Fruit fly (Drosophila melanogaster) whole organism, embryonic: ENCODE data around the gene Cby.

Source experiments
- Atf6 ChIP-seq: fragments of 200-800 bp; sonication (Bioruptor generic); IDR thresholded peaks from 2 replicates; pipeline ENCODE4 v1.3.6; 2022; ENCODE audit warnings: missing biosample characterization, missing genetic modification characterization
- Awh ChIP-seq: fragments of 200-800 bp; sonication (Bioruptor generic); IDR thresholded peaks from 2 replicates; pipeline ENCODE4, ENCODE4 v1.3.6; 2022; ENCODE audit warnings: missing biosample characterization, missing genetic modification characterization
- CG10274 ChIP-seq: fragments of 200-800 bp; sonication (Bioruptor generic); optimal IDR thresholded peaks from 3 replicates; lab custom pipeline; 2017; ENCODE audit warnings: missing biosample characterization, mild to moderate bottlenecking, missing genetic modification characterization
- CG11247 ChIP-seq: fragments of 200-800 bp; sonication (Bioruptor generic); IDR thresholded peaks from 2 replicates; pipeline ENCODE4 v1.3.6; 2022; ENCODE audit warnings: missing biosample characterization, missing genetic modification characterization
- CG11456 ChIP-seq: fragments of 200-800 bp; sonication (Bioruptor generic); IDR thresholded peaks from 3 replicates; pipeline ENCODE4 v1.3.6; 2022; ENCODE audit warnings: missing biosample characterization, missing genetic modification characterization
- CG11560 ChIP-seq: fragments of 200-800 bp; sonication (Bioruptor generic); IDR thresholded peaks from 3 replicates; pipeline ENCODE4 v1.3.6; 2022; ENCODE audit warnings: missing biosample characterization, missing genetic modification characterization
- CG11696 ChIP-seq: fragments of 200-800 bp; sonication (Bioruptor generic); IDR thresholded peaks from 2 replicates; pipeline ENCODE4 v1.3.6; 2022; ENCODE audit warnings: missing biosample characterization, missing genetic modification characterization
- CG12299 ChIP-seq: fragments of 200-800 bp; sonication (Bioruptor generic); optimal IDR thresholded peaks from 2 replicates; lab custom pipeline; 2018; ENCODE audit warnings: missing biosample characterization, mild to moderate bottlenecking, missing genetic modification characterization
- CG13287 ChIP-seq: fragments of 200-800 bp; sonication (Bioruptor generic); IDR thresholded peaks from 2 replicates; pipeline ENCODE4 v1.3.6; 2022; ENCODE audit warnings: missing biosample characterization, missing genetic modification characterization; ENCODE audit not compliant: partially characterized antibody
- CG14014 ChIP-seq: fragments of 200-800 bp; sonication (Bioruptor generic); IDR thresholded peaks from 2 replicates; pipeline ENCODE4 v1.3.6; 2022; ENCODE audit warnings: missing biosample characterization, missing genetic modification characterization
- CG16813 ChIP-seq: fragments of 200-800 bp; sonication (Bioruptor generic); IDR thresholded peaks from 3 replicates; pipeline ENCODE4 v1.3.6; 2022; ENCODE audit warnings: missing biosample characterization, missing genetic modification characterization; ENCODE audit not compliant: partially characterized antibody
- CG17385 ChIP-seq: fragments of 200-800 bp; sonication (Bioruptor generic); optimal IDR thresholded peaks from 3 replicates; lab custom pipeline; 2018; ENCODE audit warnings: missing biosample characterization, mild to moderate bottlenecking, missing genetic modification characterization
- CG1832 ChIP-seq: fragments of 200-800 bp; sonication (Bioruptor generic); optimal IDR thresholded peaks from 2 replicates; lab custom pipeline; 2017; ENCODE audit warnings: missing biosample characterization, mild to moderate bottlenecking, missing genetic modification characterization, inconsistent platforms
- CG30431 ChIP-seq: fragments of 200-800 bp; sonication (Bioruptor generic); optimal IDR thresholded peaks from 2 replicates; lab custom pipeline; 2017; ENCODE audit warnings: missing biosample characterization, missing genetic modification characterization
- CG32767 ChIP-seq: fragments of 200-800 bp; sonication (Bioruptor generic); IDR thresholded peaks from 2 replicates; pipeline ENCODE4 v1.3.6; 2022; ENCODE audit warnings: missing biosample characterization, missing genetic modification characterization
- CG34224 ChIP-seq: fragments of 200-800 bp; sonication (Bioruptor generic); IDR thresholded peaks from 3 replicates; pipeline ENCODE4 v1.3.6; 2022; ENCODE audit warnings: missing biosample characterization, missing genetic modification characterization; ENCODE audit not compliant: partially characterized antibody
- CG4404 ChIP-seq: fragments of 200-800 bp; sonication (Bioruptor generic); IDR thresholded peaks from 2 replicates; pipeline ENCODE4 v1.3.6; 2022; ENCODE audit warnings: missing biosample characterization, missing genetic modification characterization
- CG7372 ChIP-seq: fragments of 200-800 bp; sonication (Bioruptor generic); IDR thresholded peaks from 2 replicates; pipeline ENCODE4 v1.3.6; 2022; ENCODE audit warnings: missing biosample characterization, missing genetic modification characterization
- CG9609 ChIP-seq: fragments of 200-800 bp; sonication (Bioruptor generic); optimal IDR thresholded peaks from 3 replicates; lab custom pipeline; 2016; ENCODE audit warnings: missing biosample characterization, missing genetic modification characterization
- CG9727 ChIP-seq: fragments of 200-800 bp; sonication (Bioruptor generic); optimal IDR thresholded peaks from 3 replicates; lab custom pipeline; 2017; ENCODE audit warnings: missing biosample characterization, mild to moderate bottlenecking, missing genetic modification characterization
- CG9797 ChIP-seq: fragments of 200-800 bp; sonication (Bioruptor generic); optimal IDR thresholded peaks from 3 replicates; lab custom pipeline; 2018; ENCODE audit warnings: missing biosample characterization, mild to moderate bottlenecking, missing genetic modification characterization
- CG9932 ChIP-seq: fragments of 200-800 bp; sonication (Bioruptor generic); IDR thresholded peaks from 2 replicates; pipeline ENCODE4 v1.3.6; 2022; ENCODE audit warnings: missing biosample characterization, missing genetic modification characterization
- CkIIα-i1 ChIP-seq: fragments of 200-800 bp; sonication (Bioruptor generic); IDR thresholded peaks from 2 replicates; pipeline ENCODE4 v1.3.6; 2022; ENCODE audit warnings: missing biosample characterization, missing genetic modification characterization
- Doc3 ChIP-seq: fragments of 200-800 bp; sonication (Bioruptor generic); IDR thresholded peaks from 3 replicates; pipeline ENCODE4 v1.3.6; 2022; ENCODE audit warnings: missing biosample characterization, missing genetic modification characterization; ENCODE audit not compliant: partially characterized antibody
- HLH54F ChIP-seq: fragments of 200-800 bp; sonication (Bioruptor generic); optimal IDR thresholded peaks from 3 replicates; lab custom pipeline; 2016; ENCODE audit warnings: missing biosample characterization, missing genetic modification characterization
- Hmr ChIP-seq: fragments of 200-800 bp; sonication (Bioruptor generic); optimal IDR thresholded peaks from 3 replicates; lab custom pipeline; 2017; ENCODE audit warnings: mild to moderate bottlenecking, missing biosample characterization, missing genetic modification reagents, missing genetic modification characterization
- MBD-R2 ChIP-seq: fragments of 200-800 bp; sonication (Bioruptor generic); IDR thresholded peaks from 2 replicates; pipeline ENCODE4 v1.3.6; 2022; ENCODE audit warnings: missing biosample characterization, missing genetic modification characterization
- Nf-YB ChIP-seq: fragments of 200-800 bp; sonication (Bioruptor generic); optimal IDR thresholded peaks from 3 replicates; lab custom pipeline; 2019; ENCODE audit warnings: missing biosample characterization, mild to moderate bottlenecking, missing genetic modification characterization, moderate library complexity
- Oaz ChIP-seq: fragments of 200-800 bp; sonication (Bioruptor generic); IDR thresholded peaks from 2 replicates; pipeline ENCODE4 v1.3.6; 2022; ENCODE audit warnings: missing biosample characterization, missing genetic modification characterization
- Scr ChIP-seq: fragments of 200-800 bp; sonication (Bioruptor generic); IDR thresholded peaks from 2 replicates; pipeline ENCODE4 v1.3.6; 2022; ENCODE audit warnings: missing biosample characterization, missing genetic modification characterization; ENCODE audit not compliant: partially characterized antibody
- Usf ChIP-seq: fragments of 200-800 bp; sonication (Bioruptor generic); optimal IDR thresholded peaks from 2 replicates; lab custom pipeline; 2017; ENCODE audit warnings: missing genotype, missing biosample characterization, missing genetic modification characterization
- ab ChIP-seq: fragments of 200-800 bp; sonication (Bioruptor generic); optimal IDR thresholded peaks from 2 replicates; lab custom pipeline; 2016; ENCODE audit warnings: missing biosample characterization, missing genetic modification characterization
- bigmax ChIP-seq: fragments of 200-800 bp; sonication (Bioruptor generic); optimal IDR thresholded peaks from 2 replicates; lab custom pipeline; 2018; ENCODE audit warnings: missing biosample characterization, mild to moderate bottlenecking, missing genetic modification characterization
- cato ChIP-seq: fragments of 200-800 bp; sonication (Bioruptor generic); optimal IDR thresholded peaks from 2 replicates; lab custom pipeline; 2016; ENCODE audit warnings: missing biosample characterization, missing genetic modification characterization, borderline replicate concordance
- dmrt99B ChIP-seq: fragments of 200-800 bp; sonication (Bioruptor generic); optimal IDR thresholded peaks from 2 replicates; lab custom pipeline; 2018; ENCODE audit warnings: missing biosample characterization, mild to moderate bottlenecking, missing genetic modification characterization, moderate library complexity
- esg ChIP-seq: fragments of 200-800 bp; sonication (Bioruptor generic); conservative IDR thresholded peaks from 2 replicates; pipeline ENCODE4 v1.3.6; 2022; ENCODE audit warnings: missing biosample characterization, missing genetic modification characterization
- fd64A ChIP-seq: fragments of 200-800 bp; sonication (Bioruptor generic); optimal IDR thresholded peaks from 3 replicates; lab custom pipeline; 2018; ENCODE audit warnings: missing biosample characterization, mild to moderate bottlenecking, missing genetic modification characterization
- gfzf ChIP-seq: fragments of 200-800 bp; sonication (Bioruptor generic); optimal IDR thresholded peaks from 2 replicates; lab custom pipeline; 2016; ENCODE audit warnings: missing biosample characterization, mild to moderate bottlenecking, missing genetic modification characterization, moderate library complexity
- gt ChIP-seq: fragments of 200-800 bp; sonication (Bioruptor generic); IDR thresholded peaks from 2 replicates; pipeline ENCODE4 v1.3.6; 2022; ENCODE audit warnings: missing biosample characterization, missing genetic modification characterization
- her ChIP-seq: fragments of 200-800 bp; sonication (Bioruptor generic); optimal IDR thresholded peaks from 2 replicates; lab custom pipeline; 2016; ENCODE audit warnings: missing biosample characterization, missing genetic modification characterization
- kni ChIP-seq: fragments of 200-800 bp; sonication (Bioruptor generic); optimal IDR thresholded peaks from 3 replicates; lab custom pipeline; 2017; ENCODE audit warnings: mild to moderate bottlenecking, missing biosample characterization, missing genetic modification reagents, missing genetic modification characterization
- p53 ChIP-seq: fragments of 200-800 bp; sonication (Bioruptor generic); optimal IDR thresholded peaks from 2 replicates; lab custom pipeline; 2016; ENCODE audit warnings: missing biosample characterization, missing genetic modification characterization
- prd ChIP-seq, 3 experiments: fragments of >200 bp in 2 of 3; fragments of 200-800 bp in 1 of 3; sonication (Bioruptor generic) in 1 of 3; optimal IDR thresholded peaks in 2 of 3; IDR thresholded peaks in 1 of 3; 2 replicates in 2 of 3; 3 replicates in 1 of 3; pipeline versions ENCODE4 v1.3.6 to Lab custom; 2017 to 2022; ENCODE audit warnings: missing biosample characterization in 1 of 3, missing genetic modification characterization in 1 of 3
- pros ChIP-seq: fragments of 200-800 bp; sonication (Bioruptor generic); optimal IDR thresholded peaks from 3 replicates; lab custom pipeline; 2019; ENCODE audit warnings: missing biosample characterization, mild to moderate bottlenecking, missing genetic modification characterization, moderate library complexity
- sc ChIP-seq, 3 experiments: fragments of >200 bp in 2 of 3; fragments of 200-800 bp in 1 of 3; sonication (Bioruptor generic) in 1 of 3; optimal IDR thresholded peaks; 2 replicates in 2 of 3; 3 replicates in 1 of 3; lab custom pipeline; 2017; ENCODE audit warnings: mild to moderate bottlenecking in 1 of 3, missing biosample characterization in 1 of 3, missing genetic modification characterization in 1 of 3, missing genetic modification reagents in 1 of 3
- seq ChIP-seq: fragments of 200-800 bp; sonication (Bioruptor generic); IDR thresholded peaks from 2 replicates; pipeline ENCODE4 v1.3.6; 2022; ENCODE audit warnings: missing biosample characterization, missing genetic modification characterization
- twi ChIP-seq: fragments of 200-800 bp; optimal IDR thresholded peaks from 2 replicates; lab custom pipeline; 2019; ENCODE audit warnings: missing biosample characterization, mild to moderate bottlenecking, missing genetic modification characterization, moderate library complexity
- vvl ChIP-seq: fragments of 200-800 bp; sonication (Bioruptor generic); IDR thresholded peaks from 2 replicates; pipeline ENCODE4 v1.3.6; 2022; ENCODE audit warnings: missing biosample characterization, missing genetic modification characterization
- wek ChIP-seq: fragments of 200-800 bp; sonication (Bioruptor generic); optimal IDR thresholded peaks from 3 replicates; lab custom pipeline; 2018; ENCODE audit warnings: missing biosample characterization, mild to moderate bottlenecking, missing genetic modification characterization, moderate library complexity

The Cby gene

DNA sequence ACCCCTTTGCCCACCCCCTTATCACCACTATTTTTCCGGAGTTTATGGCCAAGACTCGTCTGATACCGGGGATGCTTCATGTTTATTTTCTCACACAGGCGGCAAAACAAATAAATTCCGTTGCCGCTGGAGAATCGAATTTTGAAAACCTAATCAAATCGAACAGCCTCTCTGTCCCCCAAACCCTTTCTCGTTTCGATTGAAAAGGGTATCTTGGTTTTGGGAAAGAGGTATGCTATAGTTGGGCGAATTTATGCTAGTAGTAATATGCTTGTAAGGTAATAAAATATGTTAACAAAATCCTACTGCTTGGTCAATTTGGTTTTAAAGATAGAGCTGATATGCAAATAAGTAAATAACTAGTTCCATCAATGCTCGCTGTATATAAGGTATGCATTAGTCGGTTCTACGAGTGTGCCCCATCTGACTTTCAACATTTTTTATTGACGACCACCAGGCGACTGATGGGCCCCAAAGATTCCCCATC lies 39.7 kb upstream of the Cby start (continued):
- TF ChIP-seq kni (GFP tag; lab: Kevin White, UChicago) (peak; percentile 87), CG13287 (GFP tag; lab: Robert Waterston, UW) (no peak), CG12299 (tag; lab: Kevin White, UChicago) (no peak), CG11696 (GFP tag; lab: Robert Waterston, UW) (peak; percentile 37; the same call in 1 of the 2 replicates), CG11456 (GFP tag; lab: Robert Waterston, UW) (no peak), Doc3 (GFP tag; lab: Robert Waterston, UW) (no peak), pros (GFP tag; lab: Kevin White, UChicago) (no peak), cato (peak; percentile 71), Awh (GFP tag; lab: Robert Waterston, UW) (peak; percentile 83), CG17385 (GFP tag; lab: Kevin White, UChicago) (peak; percentile 58), twi (peak; percentile 76), CG9932 (GFP tag; lab: Robert Waterston, UW) (no peak), fd64A (GFP tag; lab: Kevin White, UChicago) (no peak), MBD-R2 (GFP tag; lab: Robert Waterston, UW) (no peak), bigmax (GFP tag; lab: Kevin White, UChicago) (no peak), vvl (GFP tag; lab: Robert Waterston, UW) (peak; percentile 87), CG9727 (GFP tag; lab: Kevin White, UChicago) (peak; percentile 70), CG7372 (GFP tag; lab: Robert Waterston, UW) (peak; percentile 42; the same call in 1 of the 2 replicates), sc (optimal IDR thresholded peaks at IDR 0.05; lab: Kevin White, UChicago) (no peak), sc (GFP tag; optimal IDR thresholded peaks at IDR 0.05; lab: Kevin White, UChicago) (peak; percentile 78), Hmr (no peak), Scr (GFP tag; lab: Robert Waterston, UW) (no peak), Oaz (GFP tag; lab: Robert Waterston, UW) (no peak), CG30431 (GFP tag; lab: Kevin White, UChicago) (peak; percentile 67), CkIIα-i1 (no peak), ab (peak; percentile 53), CG34224 (GFP tag; lab: Robert Waterston, UW) (no peak), Atf6 (no peak), Nf-YB (GFP tag; lab: Kevin White, UChicago) (peak; percentile 33), prd (optimal IDR thresholded peaks at IDR 0.05; lab: Kevin White, UChicago) (no peak), prd (GFP tag; IDR thresholded peaks at IDR 0.05; lab: Robert Waterston, UW) (peak; percentile 79; the same call in 2 of the 3 replicates), CG11247 (GFP tag; lab: Robert Waterston, UW) (peak; percentile 48), CG4404 (GFP tag; lab: Robert Waterston, UW) (peak; percentile 59; the same call in 1 of the 2 replicates), gt (GFP tag; lab: Robert Waterston, UW) (peak; percentile 55; the same call in 1 of the 2 replicates), dmrt99B (tag; lab: Kevin White, UChicago) (peak; percentile 62), HLH54F (GFP tag; lab: Kevin White, UChicago) (peak; percentile 48), CG16813 (GFP tag; lab: Robert Waterston, UW) (0 out of 3 replicates have a peak, but pooled peaks have one; percentile 12), CG9797 (no peak), Usf (GFP tag; lab: Kevin White, UChicago) (peak; percentile 60), her (GFP tag; lab: Kevin White, UChicago) (no peak), gfzf (GFP tag; lab: Kevin White, UChicago) (no peak), CG10274 (GFP tag; lab: Kevin White, UChicago) (no peak), CG32767 (GFP tag; lab: Robert Waterston, UW) (peak; percentile 61), CG14014 (GFP tag; lab: Robert Waterston, UW) (0 out of 2 replicates have a peak, but pooled peaks have one; percentile 25), CG11560 (tag; lab: Robert Waterston, UW) (no peak), p53 (GFP tag; lab: Kevin White, UChicago) (peak; percentile 34), seq (no peak), esg (GFP tag; lab: Robert Waterston, UW) (peak; percentile 58), wek (GFP tag; lab: Kevin White, UChicago) (no peak), CG1832 (GFP tag; lab: Kevin White, UChicago) (no peak), CG9609 (GFP tag; lab: Kevin White, UChicago) (peak; percentile 78)
